Fruit fly (Drosophila melanogaster) whole organism, embryonic: Measurements from ENCODE around the gene Mco4.

Experiments
- Asciz ChIP-seq: fragments of 200-800 bp; sonication (Bioruptor generic); optimal IDR thresholded peaks from 2 replicates; lab custom pipeline; 2017; ENCODE audit warnings: missing biosample characterization, mild to moderate bottlenecking, missing genetic modification characterization, missing genetic modification reagents
- Atf-2 ChIP-seq: fragments of 200-800 bp; sonication (Bioruptor generic); optimal IDR thresholded peaks from 2 replicates; lab custom pipeline; 2016; ENCODE audit warnings: missing biosample characterization, missing genetic modification characterization
- CG10274 ChIP-seq: fragments of 200-800 bp; sonication (Bioruptor generic); optimal IDR thresholded peaks from 3 replicates; lab custom pipeline; 2017; ENCODE audit warnings: missing biosample characterization, mild to moderate bottlenecking, missing genetic modification characterization
- CG12071 ChIP-seq: fragments of 200-800 bp; sonication (Bioruptor generic); optimal IDR thresholded peaks from 3 replicates; lab custom pipeline; 2018; ENCODE audit warnings: missing biosample characterization, mild to moderate bottlenecking, missing genetic modification characterization
- CG12769 ChIP-seq: fragments of 200-800 bp; sonication (Bioruptor generic); optimal IDR thresholded peaks from 2 replicates; lab custom pipeline; 2019; ENCODE audit warnings: missing biosample characterization, mild to moderate bottlenecking, missing genetic modification characterization, moderate library complexity
- CG13296 ChIP-seq: fragments of 200-800 bp; sonication (Bioruptor generic); optimal IDR thresholded peaks from 3 replicates; lab custom pipeline; 2018; ENCODE audit warnings: missing biosample characterization, mild to moderate bottlenecking, missing genetic modification characterization
- CG14860 ChIP-seq: fragments of 200-800 bp; sonication (Bioruptor generic); IDR thresholded peaks from 3 replicates; pipeline ENCODE4 v1.3.6; 2022; ENCODE audit warnings: missing biosample characterization, missing genetic modification characterization; ENCODE audit not compliant: partially characterized antibody
- CG15011 ChIP-seq: fragments of 200-800 bp; sonication (Bioruptor generic); optimal IDR thresholded peaks from 3 replicates; lab custom pipeline; 2018; ENCODE audit warnings: missing biosample characterization, mild to moderate bottlenecking, missing genetic modification characterization
- CG18599 ChIP-seq: fragments of 200-800 bp; sonication (Bioruptor generic); optimal IDR thresholded peaks from 3 replicates; lab custom pipeline; 2017; ENCODE audit warnings: missing biosample characterization, missing genetic modification characterization, mild to moderate bottlenecking, moderate library complexity, missing genetic modification reagents
- CG2712 ChIP-seq: fragments of 200-800 bp; optimal IDR thresholded peaks from 3 replicates; lab custom pipeline; 2019; ENCODE audit warnings: missing biosample characterization, mild to moderate bottlenecking, missing genetic modification characterization, moderate library complexity
- CG30020 ChIP-seq: fragments of 200-800 bp; optimal IDR thresholded peaks from 2 replicates; lab custom pipeline; 2019; ENCODE audit warnings: missing biosample characterization, mild to moderate bottlenecking, missing genetic modification characterization, moderate library complexity
- CG31365 ChIP-seq: fragments of 200-800 bp; sonication (Bioruptor generic); optimal IDR thresholded peaks from 2 replicates; lab custom pipeline; 2018; ENCODE audit warnings: missing biosample characterization, mild to moderate bottlenecking, missing genetic modification characterization
- CG33213 ChIP-seq: fragments of 200-800 bp; sonication (Bioruptor generic); optimal IDR thresholded peaks from 3 replicates; lab custom pipeline; 2016; ENCODE audit warnings: missing biosample characterization, missing genetic modification characterization
- CG4404 ChIP-seq: fragments of 200-800 bp; sonication (Bioruptor generic); IDR thresholded peaks from 2 replicates; pipeline ENCODE4 v1.3.6; 2022; ENCODE audit warnings: missing biosample characterization, missing genetic modification characterization
- CG6765 ChIP-seq: fragments of 200-800 bp; sonication (Bioruptor generic); optimal IDR thresholded peaks from 3 replicates; lab custom pipeline; 2017; ENCODE audit warnings: missing biosample characterization, mild to moderate bottlenecking, missing genetic modification characterization
- CG6791 ChIP-seq: fragments of 200-800 bp; sonication (Bioruptor generic); IDR thresholded peaks from 3 replicates; pipeline ENCODE4 v1.3.6; 2022; ENCODE audit warnings: missing biosample characterization, missing genetic modification characterization; ENCODE audit not compliant: partially characterized antibody
- CG7745 ChIP-seq: fragments of 200-800 bp; sonication (Bioruptor generic); optimal IDR thresholded peaks from 2 replicates; lab custom pipeline; 2018; ENCODE audit warnings: missing biosample characterization, mild to moderate bottlenecking, missing genetic modification characterization, moderate library complexity
- CG7987 ChIP-seq: fragments of 200-800 bp; sonication (Bioruptor generic); optimal IDR thresholded peaks from 2 replicates; lab custom pipeline; 2018; ENCODE audit warnings: missing biosample characterization, mild to moderate bottlenecking, missing genetic modification characterization, moderate library complexity
- CG9727 ChIP-seq: fragments of 200-800 bp; sonication (Bioruptor generic); optimal IDR thresholded peaks from 3 replicates; lab custom pipeline; 2017; ENCODE audit warnings: missing biosample characterization, mild to moderate bottlenecking, missing genetic modification characterization
- CHES-1-like ChIP-seq: fragments of 200-800 bp; sonication (Bioruptor generic); optimal IDR thresholded peaks from 2 replicates; lab custom pipeline; 2016; ENCODE audit warnings: missing biosample characterization, missing genetic modification characterization
- CrebB ChIP-seq: fragments of 200-800 bp; sonication (Bioruptor generic); optimal IDR thresholded peaks from 3 replicates; lab custom pipeline; 2018; ENCODE audit warnings: missing biosample characterization, mild to moderate bottlenecking, missing genetic modification characterization
- Doc2 ChIP-seq: fragments of 200-800 bp; sonication (Bioruptor generic); IDR thresholded peaks from 2 replicates; pipeline ENCODE4 v1.3.6; 2022; ENCODE audit warnings: missing biosample characterization, missing genetic modification characterization
- Dp ChIP-seq: fragments of 200-800 bp; sonication (Bioruptor generic); optimal IDR thresholded peaks from 2 replicates; lab custom pipeline; 2018; ENCODE audit warnings: missing biosample characterization, mild to moderate bottlenecking, missing genetic modification characterization, moderate library complexity
- ERR ChIP-seq: fragments of 200-800 bp; sonication (Bioruptor generic); optimal IDR thresholded peaks from 2 replicates; lab custom pipeline; 2016; ENCODE audit warnings: missing biosample characterization, missing genetic modification characterization
- Eip74EF ChIP-seq, 2 experiments: fragments of 200-800 bp in 1 of 2; fragments of >200 bp in 1 of 2; sonication (Bioruptor generic) in 1 of 2; optimal IDR thresholded peaks; 2 replicates each; lab custom pipeline; 2017 to 2019; ENCODE audit warnings: missing biosample characterization in 2 of 2, missing genetic modification characterization in 2 of 2, mild to moderate bottlenecking in 1 of 2, moderate library complexity in 1 of 2
- GATAe ChIP-seq: fragments of 200-800 bp; sonication (Bioruptor generic); conservative IDR thresholded peaks from 2 replicates; pipeline ENCODE4 v1.3.6; 2022; ENCODE audit warnings: missing biosample characterization, missing genetic modification characterization
- HLHmδ ChIP-seq: fragments of 200-800 bp; sonication (Bioruptor generic); optimal IDR thresholded peaks from 2 replicates; lab custom pipeline; 2018; ENCODE audit warnings: missing biosample characterization, mild to moderate bottlenecking, missing genetic modification characterization, moderate library complexity
- HmgZ ChIP-seq: fragments of 200-800 bp; sonication (Bioruptor generic); optimal IDR thresholded peaks from 2 replicates; lab custom pipeline; 2018; ENCODE audit warnings: missing biosample characterization, mild to moderate bottlenecking, missing genetic modification characterization
- Hr3 ChIP-seq: fragments of 200-800 bp; sonication (Bioruptor generic); optimal IDR thresholded peaks from 3 replicates; lab custom pipeline; 2016; ENCODE audit warnings: missing biosample characterization, missing genetic modification characterization
- Lpt ChIP-seq: fragments of >200 bp; optimal IDR thresholded peaks from 2 replicates; lab custom pipeline; 2018; ENCODE audit warnings: missing biosample characterization, missing genetic modification characterization
- MTF-1 ChIP-seq: fragments of 200-800 bp; sonication (Bioruptor generic); optimal IDR thresholded peaks from 2 replicates; lab custom pipeline; 2018; ENCODE audit warnings: missing biosample characterization, mild to moderate bottlenecking, missing genetic modification characterization, borderline replicate concordance
- Oaz ChIP-seq: fragments of 200-800 bp; sonication (Bioruptor generic); IDR thresholded peaks from 2 replicates; pipeline ENCODE4 v1.3.6; 2022; ENCODE audit warnings: missing biosample characterization, missing genetic modification characterization
- Side ChIP-seq: fragments of 200-800 bp; sonication (Bioruptor generic); optimal IDR thresholded peaks from 2 replicates; lab custom pipeline; 2016; ENCODE audit warnings: missing biosample characterization, missing genetic modification characterization
- Xbp1 ChIP-seq: fragments of 200-800 bp; sonication (Bioruptor generic); optimal IDR thresholded peaks from 3 replicates; lab custom pipeline; 2016; ENCODE audit warnings: missing biosample characterization, mild to moderate bottlenecking, missing genetic modification characterization
- amos ChIP-seq: fragments of 200-800 bp; sonication (Bioruptor generic); IDR thresholded peaks from 2 replicates; pipeline ENCODE4 v1.3.6; 2022; ENCODE audit warnings: missing biosample characterization, missing genetic modification characterization; ENCODE audit not compliant: partially characterized antibody
- az2 ChIP-seq: fragments of 200-800 bp; sonication (Bioruptor generic); optimal IDR thresholded peaks from 3 replicates; lab custom pipeline; 2016; ENCODE audit warnings: missing biosample characterization, missing genetic modification characterization
- chm ChIP-seq: fragments of 200-800 bp; sonication (Bioruptor generic); IDR thresholded peaks from 2 replicates; pipeline ENCODE4 v1.3.6; 2022; ENCODE audit warnings: missing biosample characterization, missing genetic modification characterization
- dmrt11E ChIP-seq: fragments of 200-800 bp; sonication (Bioruptor generic); optimal IDR thresholded peaks from 3 replicates; lab custom pipeline; 2018; ENCODE audit warnings: missing biosample characterization, mild to moderate bottlenecking, missing genetic modification characterization, moderate library complexity
- gsb ChIP-seq: fragments of 200-800 bp; sonication (Bioruptor generic); IDR thresholded peaks from 2 replicates; pipeline ENCODE4 v1.3.6; 2022; ENCODE audit warnings: missing biosample characterization, missing genetic modification characterization
- kni ChIP-seq: fragments of 200-800 bp; sonication (Bioruptor generic); optimal IDR thresholded peaks from 3 replicates; lab custom pipeline; 2017; ENCODE audit warnings: mild to moderate bottlenecking, missing biosample characterization, missing genetic modification reagents, missing genetic modification characterization
- lmd ChIP-seq: fragments of 200-800 bp; sonication (Bioruptor generic); IDR thresholded peaks from 2 replicates; pipeline ENCODE4 v1.3.6; 2022; ENCODE audit warnings: missing biosample characterization, missing genetic modification characterization
- run ChIP-seq: fragments of 200-800 bp; sonication (Bioruptor generic); optimal IDR thresholded peaks from 3 replicates; lab custom pipeline; 2018; ENCODE audit warnings: missing biosample characterization, mild to moderate bottlenecking, missing genetic modification characterization
- sens ChIP-seq: fragments of 200-800 bp; sonication (Bioruptor generic); peaks from one replicate; lab custom pipeline; 2016; ENCODE audit warnings: missing biosample characterization, missing genetic modification characterization
- sna ChIP-seq: fragments of 200-800 bp; sonication (Bioruptor generic); IDR thresholded peaks from 2 replicates; pipeline ENCODE4 v1.3.6; 2022; ENCODE audit warnings: missing biosample characterization, missing genetic modification characterization; ENCODE audit not compliant: partially characterized antibody
- trem ChIP-seq: fragments of 200-800 bp; optimal IDR thresholded peaks from 3 replicates; lab custom pipeline; 2019; ENCODE audit warnings: missing biosample characterization, mild to moderate bottlenecking, missing genetic modification characterization, moderate library complexity
- trh ChIP-seq: fragments of 200-800 bp; sonication (Bioruptor generic); optimal IDR thresholded peaks from 2 replicates; lab custom pipeline; 2016; ENCODE audit warnings: missing biosample characterization, missing genetic modification characterization
- vnd ChIP-seq: fragments of 200-800 bp; sonication (Bioruptor generic); IDR thresholded peaks from 3 replicates; pipeline ENCODE4 v1.3.6; 2022; ENCODE audit warnings: missing biosample characterization, missing genetic modification characterization; ENCODE audit not compliant: partially characterized antibody
- z ChIP-seq: fragments of 200-800 bp; sonication (Bioruptor generic); IDR thresholded peaks from 3 replicates; pipeline ENCODE4 v1.3.6; 2022; ENCODE audit warnings: missing biosample characterization, missing genetic modification characterization
- zf30C ChIP-seq: fragments of 200-800 bp; sonication (Bioruptor generic); optimal IDR thresholded peaks from 3 replicates; lab custom pipeline; 2018; ENCODE audit warnings: missing biosample characterization, mild to moderate bottlenecking, missing genetic modification characterization

The Mco4 gene

DNA sequence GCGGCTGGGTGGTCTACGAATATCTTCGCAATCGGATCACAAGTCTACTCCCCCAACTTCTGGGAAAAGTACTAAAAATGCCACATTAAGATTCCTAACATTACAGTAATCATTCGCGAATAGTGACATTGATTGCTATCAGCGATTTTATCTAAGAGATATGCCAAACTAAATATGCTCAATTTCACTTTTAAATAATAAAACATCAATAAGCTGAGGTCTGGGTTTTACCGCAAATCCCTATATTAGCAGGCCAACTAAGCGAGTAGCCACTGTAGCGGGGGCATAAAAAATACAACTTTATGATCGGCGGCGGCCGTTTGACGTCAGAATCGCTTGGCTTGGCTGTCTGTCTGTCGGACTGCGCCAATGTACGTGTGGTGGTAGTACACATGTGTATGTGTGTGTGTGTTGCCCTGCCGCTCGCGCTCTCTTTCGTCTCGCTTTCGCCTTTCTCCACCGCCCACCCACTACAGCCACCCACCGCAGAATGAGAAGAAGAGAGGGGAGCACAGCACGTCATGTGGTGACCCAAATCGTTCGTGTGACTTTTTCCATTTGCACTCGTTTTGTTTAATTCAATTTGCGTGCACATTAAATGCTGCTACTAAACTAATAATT, 24.4 kb upstream of the Mco4 start (continued):
- TF ChIP-seq CG14860 (GFP tag; lab: Robert Waterston, UW) (no peak), CrebB (tag; lab: Kevin White, UChicago) (peak; percentile 95), Dp (GFP tag; lab: Kevin White, UChicago) (peak; percentile 14), CG30020 (tag; lab: Kevin White, UChicago) (peak; percentile 60), CG6765 (peak; percentile 85), Eip74EF (GFP tag; optimal IDR thresholded peaks at IDR 0.05; lab: Kevin White, UChicago) (peak in 1 of 2 experiments; percentile 94), kni (GFP tag; lab: Kevin White, UChicago) (peak; percentile 62), trh (GFP tag; lab: Kevin White, UChicago) (peak; percentile 76), Asciz (peak; percentile 83), zf30C (GFP tag; lab: Kevin White, UChicago) (no peak), Xbp1 (GFP tag; lab: Kevin White, UChicago) (peak; percentile 98), amos (no peak), Atf-2 (GFP tag; lab: Kevin White, UChicago) (peak; percentile 92), Side (GFP tag; lab: Kevin White, UChicago) (peak; percentile 96), CG4404 (GFP tag; lab: Robert Waterston, UW) (peak; percentile 90), run (tag; lab: Kevin White, UChicago) (peak; percentile 89), HmgZ (tag; lab: Kevin White, UChicago) (peak; percentile 97), CG7987 (GFP tag; lab: Kevin White, UChicago) (peak; percentile 83), CG33213 (GFP tag; lab: Kevin White, UChicago) (peak; percentile 84), CG31365 (tag; lab: Kevin White, UChicago) (peak; percentile 79), az2 (peak; percentile 95), gsb (GFP tag; lab: Robert Waterston, UW) (peak; percentile 93), CG15011 (GFP tag; lab: Kevin White, UChicago) (peak; percentile 82), ERR (GFP tag; lab: Kevin White, UChicago) (peak; percentile 94), CG13296 (GFP tag; lab: Kevin White, UChicago) (peak; percentile 90), CG12071 (GFP tag; lab: Kevin White, UChicago) (peak; percentile 95), CG7745 (tag; lab: Kevin White, UChicago) (no peak), sna (GFP tag; lab: Robert Waterston, UW) (no peak), CG2712 (peak; percentile 93), GATAe (GFP tag; lab: Robert Waterston, UW) (peak; percentile 84), CG18599 (peak; percentile 95), MTF-1 (GFP tag; lab: Kevin White, UChicago) (peak; percentile 75), Lpt (GFP tag; lab: Kevin White, UChicago) (no peak), HLHmδ (GFP tag; lab: Kevin White, UChicago) (peak; percentile 11), sens (GFP tag; lab: Kevin White, UChicago) (peak; percentile 99), dmrt11E (tag; lab: Kevin White, UChicago) (peak; percentile 75), CG10274 (GFP tag; lab: Kevin White, UChicago) (peak; percentile 77), chm (GFP tag; lab: Robert Waterston, UW) (peak; percentile 90; the same call in 1 of the 2 replicates), Doc2 (GFP tag; lab: Robert Waterston, UW) (peak; percentile 70; the same call in 1 of the 2 replicates), CHES-1-like (GFP tag; lab: Kevin White, UChicago) (peak; percentile 95), z (0 out of 3 replicates have a peak, but pooled peaks have one; percentile 20), CG9727 (GFP tag; lab: Kevin White, UChicago) (peak; percentile 91), CG12769 (tag; lab: Kevin White, UChicago) (peak; percentile 99), CG6791 (GFP tag; lab: Robert Waterston, UW) (no peak), Hr3 (GFP tag; lab: Kevin White, UChicago) (peak; percentile 93), lmd (peak; percentile 96), Oaz (peak; percentile 86), trem (tag; lab: Kevin White, UChicago) (peak; percentile 65), vnd (GFP tag; lab: Robert Waterston, UW) (no peak)
